Fruit fly (Drosophila melanogaster): ENCODE data around the gene Mpp6.
A peak's percentile ranks its signal among the peaks of the same experiment; 100 is the strongest.

The Mpp6 gene

DNA sequence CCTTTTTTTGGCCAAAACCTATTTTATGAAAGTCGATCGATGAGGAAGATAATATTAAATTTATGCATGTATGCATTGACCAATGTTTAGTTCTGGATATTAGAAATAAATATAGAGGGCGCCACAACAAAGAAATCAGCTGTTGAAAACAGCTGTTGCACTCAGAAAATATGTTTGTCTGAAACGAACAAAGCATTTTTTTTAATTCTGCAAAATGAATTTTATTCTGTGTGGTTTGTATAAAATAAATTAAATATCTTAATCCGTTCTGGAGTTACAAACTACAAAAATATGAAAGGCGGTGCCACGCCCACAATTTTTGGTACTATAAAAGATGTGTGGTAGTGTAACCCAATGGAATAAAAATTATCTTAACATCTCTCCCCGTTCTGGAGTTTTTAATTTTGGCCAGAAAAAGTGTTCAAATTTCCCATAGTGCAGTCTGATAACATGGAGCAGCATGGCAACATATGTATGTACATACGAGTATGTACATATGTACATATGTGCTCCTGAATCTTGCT is 47.3 kb upstream of the Mpp6 start (continued):
- TF ChIP-seq odd (GFP tag; optimal IDR thresholded peaks at IDR 0.05) (peak; percentile 28), CG33213 (GFP tag; optimal IDR thresholded peaks at IDR 0.05) (peak; percentile 49), ssp (GFP tag; IDR thresholded peaks at IDR 0.05) (no peak), Poxn (GFP tag; IDR thresholded peaks at IDR 0.05) (no peak), PHDP (tag; optimal IDR thresholded peaks at IDR 0.05) (peak; percentile 48), pb (GFP tag; optimal IDR thresholded peaks at IDR 0.05) (peak; percentile 26), CG12769 (tag; optimal IDR thresholded peaks at IDR 0.05) (no peak), bsh (GFP tag; optimal IDR thresholded peaks at IDR 0.05) (peak in 1 of 2 experiments; percentile 78), CG12299 (tag; optimal IDR thresholded peaks at IDR 0.05) (peak; percentile 20), CG17385 (GFP tag; optimal IDR thresholded peaks at IDR 0.05) (peak; percentile 57), CkIIα-i1 (GFP tag; IDR thresholded peaks at IDR 0.05) (no peak), Lim3 (GFP tag; IDR thresholded peaks at IDR 0.05) (no peak), Ssrp (tag; optimal IDR thresholded peaks at IDR 0.05) (peak; percentile 78), CG9609 (GFP tag; optimal IDR thresholded peaks at IDR 0.05) (no peak), CG8924 (tag; optimal IDR thresholded peaks at IDR 0.05) (peak; percentile 61), CG6791 (GFP tag; IDR thresholded peaks at IDR 0.05; ENCODE audit: partially characterized antibody) (no peak), CG6175 (GFP tag; IDR thresholded peaks at IDR 0.05) (no peak), fru (optimal IDR thresholded peaks at IDR 0.05) (no peak), Dll (GFP tag; IDR thresholded peaks at IDR 0.05; ENCODE audit: partially characterized antibody) (no peak), CG10267 (tag; optimal IDR thresholded peaks at IDR 0.05) (peak; percentile 44), Bdp1 (GFP tag; optimal IDR thresholded peaks at IDR 0.05) (peak; percentile 26), Usf (GFP tag; optimal IDR thresholded peaks at IDR 0.05) (peak; percentile 26), salm (tag; optimal IDR thresholded peaks at IDR 0.05) (no peak), pho (GFP tag; optimal IDR thresholded peaks at IDR 0.05) (no peak), CG13624 (GFP tag; optimal IDR thresholded peaks at IDR 0.05) (peak; percentile 19), Optix (GFP tag; IDR thresholded peaks at IDR 0.05) (no peak), Aef1 (GFP tag; IDR thresholded peaks at IDR 0.05) (0 out of 3 replicates have a peak, but pooled peaks have one; percentile 9), CG18599 (GFP tag; optimal IDR thresholded peaks at IDR 0.05) (no peak), gce (GFP tag; IDR thresholded peaks at IDR 0.05) (no peak), ro (GFP tag; IDR thresholded peaks at IDR 0.05) (no peak), jigr1 (GFP tag; IDR thresholded peaks at IDR 0.05) (0 out of 3 replicates have a peak, but pooled peaks have one; percentile 38), CG9797 (GFP tag; optimal IDR thresholded peaks at IDR 0.05) (no peak), CG4730 (GFP tag; IDR thresholded peaks at IDR 0.05) (no peak), Awh (GFP tag; IDR thresholded peaks at IDR 0.05) (peak; percentile 29; the same call in 1 of the 2 replicates), CrebB (tag; optimal IDR thresholded peaks at IDR 0.05) (no peak), ranshi (GFP tag; IDR thresholded peaks at IDR 0.05) (no peak), CoRest (tag; optimal IDR thresholded peaks at IDR 0.05) (peak; percentile 75), CG6813 (GFP tag; optimal IDR thresholded peaks at IDR 0.05) (peak; percentile 6), CG4820 (GFP tag; optimal IDR thresholded peaks at IDR 0.05) (peak; percentile 76), H15 (GFP tag; IDR thresholded peaks at IDR 0.05) (no peak), bowl (GFP tag; IDR thresholded peaks at IDR 0.05) (no peak), gfzf (GFP tag; optimal IDR thresholded peaks at IDR 0.05) (no peak), CG2120 (GFP tag; optimal IDR thresholded peaks at IDR 0.05) (peak; percentile 26), Hand (GFP tag; optimal IDR thresholded peaks at IDR 0.05) (no peak), CG17802 (tag; optimal IDR thresholded peaks at IDR 0.05) (no peak), Hmr (GFP tag; optimal IDR thresholded peaks at IDR 0.05) (peak; percentile 49), CHES-1-like (GFP tag; optimal IDR thresholded peaks at IDR 0.05) (peak; percentile 38), nerfin-1 (tag; optimal IDR thresholded peaks at IDR 0.05) (peak; percentile 12), Sry-β (GFP tag; optimal IDR thresholded peaks at IDR 0.05) (peak; percentile 23), peb (GFP tag; IDR thresholded peaks at IDR 0.05) (peak; percentile 17; the same call in 1 of the 2 replicates), CG10979 (tag; optimal IDR thresholded peaks at IDR 0.05) (peak; percentile 66)
